Worm (Caenorhabditis elegans) whole organism, L4/young adult: ENCODE data around the gene R05D3.8.

Experiments
- W03F9.2 ChIP-seq: fragments of 150-350 bp; optimal IDR thresholded peaks from 2 replicates; lab custom pipeline; 2014; ENCODE audit warnings: missing biosample characterization, missing genetic modification characterization
- him-1 ChIP-seq: sonication (generic microtip); optimal IDR thresholded peaks from 2 replicates; lab custom pipeline; 2016; ENCODE audit warnings: missing genotype, missing genetic modification reagents, missing genetic modification characterization, missing compliant biosample characterization

DNA sequence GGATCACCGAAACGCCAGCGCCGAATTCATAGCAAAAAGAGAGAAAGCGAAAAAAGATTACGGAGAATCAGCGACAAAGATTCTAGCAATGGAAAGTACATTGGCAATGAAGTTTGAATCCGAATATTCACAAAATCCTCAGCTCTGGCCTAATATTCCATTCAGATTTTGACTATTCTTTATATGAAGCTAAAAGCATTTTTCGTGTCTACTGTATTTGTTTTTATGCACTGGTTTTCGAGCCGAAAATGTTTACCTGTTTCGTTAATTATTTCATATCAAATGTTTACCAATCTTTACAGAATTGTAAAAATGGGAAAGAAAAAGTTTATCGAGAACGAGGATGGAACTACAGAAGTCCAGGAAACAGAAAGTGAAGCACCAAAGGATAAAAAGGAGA is 49.9 kb downstream of the R05D3.8 start, which contains the start of gene F10E9.4:
- TF ChIP-seq him-1 (tag; lab: Kevin White, UChicago) (no peak), W03F9.2 (tag; lab: Kevin White, UChicago) (no peak)
